Worm (Caenorhabditis elegans): ENCODE data around the gene C03G5.14.

DNA sequence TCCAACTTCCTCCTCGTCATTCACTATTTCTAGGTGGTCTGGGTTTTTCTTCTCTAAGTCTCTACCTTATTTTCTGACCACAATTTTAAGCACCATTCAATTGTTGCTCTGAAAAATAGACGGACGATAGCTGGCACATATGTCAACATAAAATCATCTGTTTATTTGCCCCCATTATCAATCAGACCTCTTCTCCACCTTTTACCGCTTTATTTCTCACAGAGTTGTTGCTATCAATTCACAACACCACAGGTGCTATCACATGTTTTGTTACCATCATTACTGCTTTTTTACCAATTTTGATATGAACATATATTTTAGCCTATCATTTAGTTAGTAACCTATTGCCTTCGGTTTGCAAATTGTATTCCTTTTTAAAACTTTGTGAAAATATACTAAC lies 29.0 kb upstream of the C03G5.14 start:
- TF ChIP-seq nfya-1 (tag; optimal IDR thresholded peaks at IDR 0.05) (no peak), pros-1 (tag; optimal IDR thresholded peaks at IDR 0.05) (no peak), ceh-9 (tag; optimal IDR thresholded peaks at IDR 0.05) (no peak), tbx-2 (tag; optimal IDR thresholded peaks at IDR 0.05) (no peak), pha-4 (tag; optimal IDR thresholded peaks at IDR 0.05) (no peak), pha-2 (tag; optimal IDR thresholded peaks at IDR 0.05) (no peak), ama-1 (optimal IDR thresholded peaks at IDR 0.05) (no peak), ahr-1 (tag; optimal IDR thresholded peaks at IDR 0.05) (no peak), ceh-30 (tag; optimal IDR thresholded peaks at IDR 0.05) (no peak)

Measured in whole organism, late embryonic.